Worm (Caenorhabditis elegans): ENCODE data around the gene gcy-21.

- TF ChIP-seq blmp-1 (tag; optimal IDR thresholded peaks at IDR 0.05), result no peak
- no peak for TF ChIP-seq nhr-12 (tag; optimal IDR thresholded peaks at IDR 0.05)
- no peak for TF ChIP-seq sem-2 (GFP tag; optimal IDR thresholded peaks at IDR 0.05)
- TF ChIP-seq ceh-39 (tag; optimal IDR thresholded peaks at IDR 0.05), result no peak
- TF ChIP-seq snpc-4 (tag; optimal IDR thresholded peaks at IDR 0.05), result no peak
- TF ChIP-seq unc-62 (GFP tag; optimal IDR thresholded peaks at IDR 0.05), result no peak
- TF ChIP-seq M03D4.4 (tag; optimal IDR thresholded peaks at IDR 0.05), result no peak
- no peak for TF ChIP-seq ztf-11 (tag; optimal IDR thresholded peaks at IDR 0.05)
- TF ChIP-seq elt-1 (tag; optimal IDR thresholded peaks at IDR 0.05; ENCODE audit: borderline replicate concordance, insufficient read depth), result no peak
- TF ChIP-seq lin-13 (tag; optimal IDR thresholded peaks at IDR 0.05), result no peak
- no peak for TF ChIP-seq pha-4 (tag; optimal IDR thresholded peaks at IDR 0.05)
- TF ChIP-seq tbx-8 (GFP tag; optimal IDR thresholded peaks at IDR 0.05), result no peak
- no peak for TF ChIP-seq elt-3 (tag; optimal IDR thresholded peaks at IDR 0.05)
- TF ChIP-seq ceh-83 (GFP tag; optimal IDR thresholded peaks at IDR 0.05), result no peak
Measured at ce11 chrII:2659364-2659763, at the start of gene gcy-21.

All from whole organism, mixed stage, embryonic.